Worm (Caenorhabditis elegans): ENCODE results near the gene gsto-2.

- TF ChIP-seq lsy-2 (tag; optimal IDR thresholded peaks at IDR 0.05) (no peak), ces-1 (GFP tag; optimal IDR thresholded peaks at IDR 0.05) (no peak), lin-32 (GFP tag; optimal IDR thresholded peaks at IDR 0.05) (no peak), blmp-1 (tag; optimal IDR thresholded peaks at IDR 0.05) (no peak), unc-39 (tag; optimal IDR thresholded peaks at IDR 0.05) (no peak), elt-1 (tag; optimal IDR thresholded peaks at IDR 0.05; ENCODE audit: borderline replicate concordance, insufficient read depth) (no peak), tbx-8 (GFP tag; optimal IDR thresholded peaks at IDR 0.05) (no peak), pha-4 (tag; optimal IDR thresholded peaks at IDR 0.05) (no peak)
These were observed 39.5 kb downstream of the gsto-2 start for ce11 chrIII:8594088-8594487.
